Fruit fly (Drosophila melanogaster) whole organism, prepupa: ENCODE data around the gene Rpn3.

Source experiments
- CG10631 ChIP-seq: fragments of 200-800 bp; sonication (Bioruptor generic); optimal IDR thresholded peaks from 2 replicates; lab custom pipeline; 2016; ENCODE audit warnings: missing biosample characterization, missing genetic modification characterization
- CG16779 ChIP-seq: fragments of 200-800 bp; sonication (Bioruptor generic); optimal IDR thresholded peaks from 3 replicates; lab custom pipeline; 2017; ENCODE audit warnings: missing biosample characterization, mild to moderate bottlenecking, missing genetic modification characterization
- CG6276 ChIP-seq: fragments of 200-800 bp; sonication (Bioruptor generic); optimal IDR thresholded peaks from 2 replicates; lab custom pipeline; 2017; ENCODE audit warnings: missing biosample characterization, mild to moderate bottlenecking, missing genetic modification characterization
- OdsH ChIP-seq: fragments of 200-800 bp; sonication (Bioruptor generic); optimal IDR thresholded peaks from 3 replicates; lab custom pipeline; 2016; ENCODE audit warnings: missing biosample characterization, missing genetic modification characterization

DNA sequence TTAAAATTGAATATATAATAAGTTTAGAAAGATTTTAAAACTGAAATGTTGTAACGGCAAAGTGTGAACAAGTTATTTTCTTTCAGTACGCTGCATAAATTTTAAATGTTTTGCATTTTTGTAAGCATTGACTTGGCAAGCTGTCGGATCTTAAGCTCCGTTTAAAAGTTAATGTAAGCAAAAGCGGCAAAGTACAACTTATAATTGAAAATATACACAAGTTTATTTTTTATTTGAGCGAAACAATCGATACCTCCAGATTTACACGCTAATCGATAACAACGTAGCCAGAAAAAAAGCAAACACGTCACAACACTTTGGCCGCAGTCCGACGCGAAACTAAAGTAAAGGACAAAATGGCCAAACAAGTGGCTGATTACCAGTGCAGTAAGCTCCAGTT lies 10.0 kb upstream of the Rpn3 start, which contains the start of gene Catsup:
- TF ChIP-seq CG6276 (GFP tag; lab: Kevin White, UChicago), result no peak
- TF ChIP-seq CG16779 (tag; lab: Kevin White, UChicago), result no peak
- no peak for TF ChIP-seq CG10631 (GFP tag; lab: Kevin White, UChicago)
- TF ChIP-seq OdsH (GFP tag; lab: Kevin White, UChicago), result no peak
